Worm (Caenorhabditis elegans) whole organism, mixed stage, embryonic: ENCODE data around the gene cyp-35B2.

ENCODE experiments used
- blmp-1 ChIP-seq: fragments of 150-350 bp; optimal IDR thresholded peaks from 2 replicates; lab custom pipeline; 2014; ENCODE audit warnings: missing biosample characterization, missing genetic modification characterization
- ceh-43 ChIP-seq: fragments of 200-800 bp; sonication (Bioruptor generic); optimal IDR thresholded peaks from 2 replicates; lab custom pipeline; 2018; ENCODE audit warnings: mild to moderate bottlenecking, missing genetic modification characterization, moderate library complexity, missing compliant biosample characterization
- lin-13 ChIP-seq: fragments of 150-350 bp; optimal IDR thresholded peaks from 2 replicates; lab custom pipeline; 2014; ENCODE audit warnings: missing biosample characterization, missing genetic modification characterization
- lin-32 ChIP-seq: fragments of 200-800 bp; sonication (Bioruptor generic); optimal IDR thresholded peaks from 2 replicates; lab custom pipeline; 2018; ENCODE audit warnings: mild to moderate bottlenecking, missing genetic modification characterization, missing compliant biosample characterization
- lsy-2 ChIP-seq: fragments of 150-350 bp; optimal IDR thresholded peaks from 2 replicates; lab custom pipeline; 2014; ENCODE audit warnings: missing biosample characterization, missing genetic modification characterization
- pha-4 ChIP-seq: fragments of 150-350 bp; optimal IDR thresholded peaks from 2 replicates; lab custom pipeline; 2018; ENCODE audit warnings: missing biosample characterization, missing genetic modification reagents, missing genetic modification characterization
- snpc-4 ChIP-seq: fragments of 150-350 bp; optimal IDR thresholded peaks from 2 replicates; lab custom pipeline; 2014; ENCODE audit warnings: missing biosample characterization, missing genetic modification characterization
- tbx-8 ChIP-seq: fragments of 200-800 bp; sonication (Bioruptor generic); optimal IDR thresholded peaks from 2 replicates; lab custom pipeline; 2018; ENCODE audit warnings: mild to moderate bottlenecking, missing genetic modification characterization, moderate library complexity, missing compliant biosample characterization
- unc-39 ChIP-seq: fragments of 150-350 bp; optimal IDR thresholded peaks from 2 replicates; lab custom pipeline; 2014; ENCODE audit warnings: missing biosample characterization, missing genetic modification characterization
- unc-62 ChIP-seq: fragments of 150-350 bp; optimal IDR thresholded peaks from 2 replicates; lab custom pipeline; 2014; ENCODE audit warnings: missing biosample characterization, missing genetic modification reagents, missing genetic modification characterization

- no peak for TF ChIP-seq lin-32 (GFP tag; lab: Kevin White, UChicago)
- no peak for TF ChIP-seq unc-39 (tag; lab: Kevin White, UChicago)
- TF ChIP-seq unc-62 (GFP tag; lab: Kevin White, UChicago): no peak
- TF ChIP-seq blmp-1 (tag; lab: Kevin White, UChicago): no peak
- TF ChIP-seq pha-4 (tag; lab: Kevin White, UChicago): no peak
- TF ChIP-seq lsy-2 (tag; lab: Kevin White, UChicago): no peak
- no peak for TF ChIP-seq tbx-8
- TF ChIP-seq snpc-4 (tag; lab: Kevin White, UChicago): no peak
- no peak for TF ChIP-seq lin-13 (tag; lab: Kevin White, UChicago)
- no peak for TF ChIP-seq ceh-43 (GFP tag; lab: Kevin White, UChicago)
These were observed 38.5 kb upstream of the cyp-35B2 start for ce11 chrV:3903424-3903823.
